Fruit fly (Drosophila melanogaster): Measurements from ENCODE around the gene EloB.

The EloB gene

DNA sequence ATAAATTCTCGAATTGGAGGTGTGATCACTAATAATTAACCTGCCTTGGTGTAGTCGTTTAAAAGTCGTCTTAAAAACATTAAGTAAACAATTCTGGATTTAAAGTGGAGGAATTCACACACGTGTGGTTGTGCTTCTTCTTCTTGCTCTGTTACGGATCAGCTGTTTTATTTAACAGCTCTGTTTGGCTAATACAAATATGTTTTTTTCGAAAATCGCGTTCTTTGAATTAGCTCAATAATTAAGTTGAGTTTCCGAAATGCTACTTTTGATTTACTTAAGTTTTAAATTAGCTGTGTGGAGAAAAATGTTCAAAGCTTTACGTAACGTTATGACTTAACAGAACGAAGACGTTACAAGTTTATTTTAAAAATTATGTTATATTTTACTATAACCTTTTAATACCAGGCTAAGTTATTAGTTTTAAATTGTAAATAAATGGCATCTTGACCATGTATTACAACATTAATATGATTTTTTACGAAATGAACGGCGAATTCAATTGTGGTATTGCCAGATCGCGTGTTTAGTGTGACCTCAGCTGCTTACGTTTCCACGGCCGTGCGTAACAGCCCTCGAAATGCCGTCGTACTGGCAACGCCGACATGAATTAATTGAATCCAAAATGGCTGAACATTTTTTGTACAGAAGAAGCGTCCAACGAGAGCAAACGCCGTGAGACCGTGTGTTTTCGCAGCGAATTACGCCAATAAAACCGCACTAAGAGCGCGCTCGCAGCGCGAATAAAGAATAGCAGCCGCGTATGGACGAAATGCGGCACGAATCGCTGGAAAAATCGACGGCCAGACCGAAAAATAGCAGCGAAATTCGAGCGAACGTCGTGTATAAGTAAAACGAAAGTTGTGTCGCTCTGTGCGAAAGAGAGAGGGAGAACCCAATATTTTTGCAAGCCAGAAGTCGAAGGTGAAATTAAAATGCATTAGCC, 13.1 kb upstream of the EloB start, which contains the start of the genes Pus1 and bon:
Gene Pus1, minus strand, starts transcription at position 155 of the 946 bp plus-strand sequence.
Gene bon, plus strand, starts transcription at position 623 of the 946 bp plus-strand sequence.
- TF ChIP-seq EcR (GFP tag; optimal IDR thresholded peaks at IDR 0.05) = peak; percentile 2
- no peak for TF ChIP-seq CG9948 (tag; optimal IDR thresholded peaks at IDR 0.05)
- peak; percentile 20; the same call in 1 of the 3 replicates for TF ChIP-seq CG4496 (GFP tag; IDR thresholded peaks at IDR 0.05)
- TF ChIP-seq CG10348 (GFP tag; IDR thresholded peaks at IDR 0.05) = no peak
- TF ChIP-seq Snoo (tag; optimal IDR thresholded peaks at IDR 0.05) = no peak

DNA sequence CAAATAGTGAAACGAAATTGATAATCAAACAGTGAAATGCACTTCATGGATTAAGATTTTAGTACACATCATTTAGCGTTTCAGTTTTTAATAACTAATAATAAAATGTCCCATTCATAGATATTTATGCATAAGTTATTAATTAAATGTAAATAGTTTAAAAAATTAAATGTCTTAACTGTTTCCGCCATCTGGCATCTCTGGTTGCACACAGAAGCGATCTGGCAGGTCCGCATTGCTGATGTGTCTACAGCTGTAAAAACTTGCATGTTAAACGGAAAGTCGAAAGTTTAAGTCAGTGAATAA, 8.8 kb upstream of the EloB start, which contains the start of gene Srp72:
Gene Srp72, plus strand, starts transcription at position 232 of the 306 bp plus-strand sequence.
- no peak for TF ChIP-seq gl (tag; optimal IDR thresholded peaks at IDR 0.05)
- TF ChIP-seq D1 (tag; optimal IDR thresholded peaks at IDR 0.05) = no peak
- TF ChIP-seq CG14655 (GFP tag; optimal IDR thresholded peaks at IDR 0.05) = no peak
- peak; percentile 41; the same call in 2 of the 3 replicates for TF ChIP-seq CG4496 (GFP tag; IDR thresholded peaks at IDR 0.05)
- 0 out of 2 replicates have a peak, but pooled peaks have one; percentile 13 for TF ChIP-seq CG32121 (GFP tag; IDR thresholded peaks at IDR 0.05)
- TF ChIP-seq CG12605 (GFP tag; IDR thresholded peaks at IDR 0.05) = peak; percentile 24; the same call in 1 of the 2 replicates
- TF ChIP-seq CG9948 (tag; optimal IDR thresholded peaks at IDR 0.05) = peak; percentile 10
- TF ChIP-seq Pif1A (GFP tag; optimal IDR thresholded peaks at IDR 0.05) = peak; percentile 6
- peak; percentile 54 for TF ChIP-seq CG17806 (tag; optimal IDR thresholded peaks at IDR 0.05)
- TF ChIP-seq Ets98B (GFP tag; IDR thresholded peaks at IDR 0.05) = peak; percentile 34
- TF ChIP-seq rn (GFP tag; IDR thresholded peaks at IDR 0.05) = no peak
- TF ChIP-seq Pif1B (GFP tag; optimal IDR thresholded peaks at IDR 0.05) = no peak
- TF ChIP-seq CG13204 (GFP tag; optimal IDR thresholded peaks at IDR 0.05) = no peak
- peak; percentile 47 for TF ChIP-seq CG8159 (tag; optimal IDR thresholded peaks at IDR 0.05)
- no peak for TF ChIP-seq CG8301 (tag; optimal IDR thresholded peaks at IDR 0.05)
- no peak for TF ChIP-seq CG34367 (tag; optimal IDR thresholded peaks at IDR 0.05)
- TF ChIP-seq CG15710 (tag; optimal IDR thresholded peaks at IDR 0.05) = peak; percentile 39
- TF ChIP-seq CG10348 (GFP tag; IDR thresholded peaks at IDR 0.05) = no peak

DNA sequence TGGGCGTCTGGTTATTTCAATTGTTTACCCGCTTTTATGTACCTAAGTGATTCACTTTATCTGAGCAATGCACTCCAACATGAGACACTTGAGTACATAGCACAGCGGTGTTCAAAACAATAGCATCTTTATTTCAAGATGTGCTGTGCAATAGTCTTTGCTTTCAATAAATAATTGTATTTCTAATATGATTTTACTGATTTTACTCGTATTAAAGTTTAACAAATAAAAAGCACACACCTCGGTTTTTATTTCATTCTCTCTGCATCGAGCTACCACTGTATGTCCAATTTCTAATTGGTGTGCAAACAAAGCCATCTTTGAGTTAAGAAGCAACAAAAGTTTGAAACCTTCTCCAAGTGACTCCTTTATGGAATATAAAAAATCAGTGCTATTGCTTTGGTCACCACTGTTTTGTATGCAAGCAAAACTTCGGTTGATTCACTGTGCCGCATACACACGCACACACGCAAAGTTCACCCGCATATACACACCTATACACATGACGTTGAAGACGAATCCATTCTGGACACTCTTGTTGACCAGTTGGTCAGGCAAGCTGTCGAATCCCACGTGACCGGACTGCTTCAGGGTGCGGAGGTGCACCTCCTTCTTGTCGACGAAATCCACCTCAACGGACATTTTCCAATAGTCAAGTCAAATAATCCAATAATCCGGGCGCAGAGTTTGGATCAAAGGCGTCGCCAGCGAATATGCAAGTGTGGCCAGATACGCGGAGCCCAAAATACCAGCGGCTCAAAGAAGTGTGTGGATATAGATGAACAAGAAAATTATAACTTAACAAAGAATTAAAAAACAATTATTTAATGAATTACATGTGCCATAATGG, 8.2 kb upstream of the EloB start, which contains the start of gene Septin2:
Gene Septin2, minus strand, starts transcription at position 727 of the 850 bp plus-strand sequence.
- TF ChIP-seq CG12605 (GFP tag; IDR thresholded peaks at IDR 0.05) (peak; percentile 61), CG17806 (tag; optimal IDR thresholded peaks at IDR 0.05) (peak; percentile 91), Ets98B (GFP tag; IDR thresholded peaks at IDR 0.05) (peak; percentile 75), CG34367 (tag; optimal IDR thresholded peaks at IDR 0.05) (peak; percentile 80), rn (GFP tag; IDR thresholded peaks at IDR 0.05) (peak; percentile 74), CG9948 (tag; optimal IDR thresholded peaks at IDR 0.05) (peak; percentile 91), CG8301 (tag; optimal IDR thresholded peaks at IDR 0.05) (peak; percentile 95), D1 (tag; optimal IDR thresholded peaks at IDR 0.05) (no peak), CG4496 (GFP tag; IDR thresholded peaks at IDR 0.05) (peak; percentile 85), gl (tag; optimal IDR thresholded peaks at IDR 0.05) (peak; percentile 68), CG8159 (tag; optimal IDR thresholded peaks at IDR 0.05) (peak; percentile 94), EcR (GFP tag; optimal IDR thresholded peaks at IDR 0.05) (peak; percentile 63), Snoo (tag; optimal IDR thresholded peaks at IDR 0.05) (peak; percentile 91), CG15710 (tag; optimal IDR thresholded peaks at IDR 0.05) (peak; percentile 87), CG32121 (GFP tag; IDR thresholded peaks at IDR 0.05) (peak; percentile 80), CG14655 (GFP tag; optimal IDR thresholded peaks at IDR 0.05) (peak; percentile 95), CG13204 (GFP tag; optimal IDR thresholded peaks at IDR 0.05) (peak; percentile 57), Pif1B (GFP tag; optimal IDR thresholded peaks at IDR 0.05) (no peak), CG10348 (GFP tag; IDR thresholded peaks at IDR 0.05) (peak; percentile 42; the same call in 1 of the 2 replicates), fd96Ca (GFP tag; IDR thresholded peaks at IDR 0.05) (peak; percentile 84), Pif1A (GFP tag; optimal IDR thresholded peaks at IDR 0.05) (peak; percentile 53)

DNA sequence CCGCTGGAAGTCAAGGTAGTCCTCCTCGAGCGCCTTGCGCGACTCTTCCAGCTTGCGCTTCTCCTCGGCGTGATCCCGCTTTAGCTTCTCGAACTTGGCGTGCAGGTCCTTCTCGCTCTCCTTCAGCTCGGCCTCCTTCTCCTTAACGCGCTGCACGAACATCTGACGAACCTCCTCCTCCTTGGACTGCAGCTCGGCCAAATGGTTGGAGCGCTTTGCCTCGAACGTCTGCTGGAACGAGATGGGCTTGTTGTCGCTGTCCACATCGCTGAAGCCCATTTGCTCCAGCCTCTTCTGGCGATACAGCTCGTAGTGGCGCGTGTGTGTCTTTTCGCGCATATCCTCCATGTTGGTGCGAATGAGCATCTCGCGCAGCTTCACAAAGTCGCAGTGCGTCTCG, 6.8 kb upstream of the EloB start:
- TF ChIP-seq CG8159 (tag; optimal IDR thresholded peaks at IDR 0.05) (no peak), EcR (GFP tag; optimal IDR thresholded peaks at IDR 0.05) (no peak), Pif1A (GFP tag; optimal IDR thresholded peaks at IDR 0.05) (no peak), fd96Ca (GFP tag; IDR thresholded peaks at IDR 0.05) (no peak), CG13204 (GFP tag; optimal IDR thresholded peaks at IDR 0.05) (no peak), Pif1B (GFP tag; optimal IDR thresholded peaks at IDR 0.05) (no peak), CG14655 (GFP tag; optimal IDR thresholded peaks at IDR 0.05) (no peak), CG10348 (GFP tag; IDR thresholded peaks at IDR 0.05) (no peak), CG15710 (tag; optimal IDR thresholded peaks at IDR 0.05) (no peak), rn (GFP tag; IDR thresholded peaks at IDR 0.05) (no peak), CG9948 (tag; optimal IDR thresholded peaks at IDR 0.05) (no peak), D1 (tag; optimal IDR thresholded peaks at IDR 0.05) (no peak), CG17806 (tag; optimal IDR thresholded peaks at IDR 0.05) (no peak), CG34367 (tag; optimal IDR thresholded peaks at IDR 0.05) (no peak), gl (tag; optimal IDR thresholded peaks at IDR 0.05) (no peak), CG12605 (GFP tag; IDR thresholded peaks at IDR 0.05) (no peak), CG8301 (tag; optimal IDR thresholded peaks at IDR 0.05) (no peak), Ets98B (GFP tag; IDR thresholded peaks at IDR 0.05) (no peak), CG4496 (GFP tag; IDR thresholded peaks at IDR 0.05) (no peak), Snoo (tag; optimal IDR thresholded peaks at IDR 0.05) (no peak)
